Fruit fly (Drosophila melanogaster) whole organism, wandering third instar larva: ENCODE measurements around the gene CG15431.

ENCODE experiments used
- Abd-B ChIP-seq: fragments of >200 bp; optimal IDR thresholded peaks from 2 replicates; lab custom pipeline; 2017; ENCODE audit warnings: missing biosample characterization, missing genetic modification characterization
- CG32264 ChIP-seq: fragments of 200-800 bp; sonication (Bioruptor generic); optimal IDR thresholded peaks from 2 replicates; lab custom pipeline; 2016; ENCODE audit warnings: missing biosample characterization, missing genetic modification characterization
- CG9705 ChIP-seq: fragments of 200-800 bp; sonication (Bioruptor generic); optimal IDR thresholded peaks from 2 replicates; lab custom pipeline; 2018; ENCODE audit warnings: missing biosample characterization, mild to moderate bottlenecking, missing genetic modification characterization
- CrebA ChIP-seq: fragments of 200-800 bp; sonication (Bioruptor generic); optimal IDR thresholded peaks from 2 replicates; lab custom pipeline; 2016; ENCODE audit warnings: missing biosample characterization, mild to moderate bottlenecking, missing genetic modification characterization, borderline replicate concordance
- Dfd ChIP-seq: fragments of >200 bp; optimal IDR thresholded peaks from 2 replicates; lab custom pipeline; 2017; ENCODE audit warnings: missing biosample characterization, missing genetic modification characterization
- Dif ChIP-seq: fragments of 200-275, 200-300 bp; sonication (Bioruptor generic); optimal IDR thresholded peaks from 2 replicates; lab custom pipeline; 2018; ENCODE audit warnings: missing biosample characterization, missing genetic modification characterization; ENCODE audit not compliant: partially characterized antibody
- HLH106 ChIP-seq: fragments of 200-800 bp; optimal IDR thresholded peaks from 3 replicates; lab custom pipeline; 2019; ENCODE audit warnings: missing biosample characterization, mild to moderate bottlenecking, missing genetic modification characterization, moderate library complexity
- Hr78 ChIP-seq: fragments of >200 bp; optimal IDR thresholded peaks from 2 replicates; lab custom pipeline; 2017; ENCODE audit warnings: missing biosample characterization, missing genetic modification characterization
- Hr83 ChIP-seq: fragments of 200-300 bp; sonication (Bioruptor generic); optimal IDR thresholded peaks from 2 replicates; lab custom pipeline; 2016; ENCODE audit warnings: missing biosample characterization, mild to moderate bottlenecking, missing genetic modification characterization, moderate library complexity; ENCODE audit not compliant: poor library complexity, severe bottlenecking
- Mio ChIP-seq: sonication (Bioruptor generic); optimal IDR thresholded peaks from 2 replicates; lab custom pipeline; 2016; ENCODE audit warnings: missing biosample characterization, missing genetic modification characterization
- Myc ChIP-seq: fragments of >200 bp; optimal IDR thresholded peaks from 2 replicates; lab custom pipeline; 2017
- Rel ChIP-seq, 2 experiments: fragments of 200-800 bp; sonication (Bioruptor generic) in 1 of 2; optimal IDR thresholded peaks; 2 replicates in 1 of 2; 3 replicates in 1 of 2; lab custom pipeline; 2016 to 2019; ENCODE audit warnings: mild to moderate bottlenecking in 2 of 2, missing biosample characterization in 2 of 2, missing genetic modification characterization in 2 of 2, moderate library complexity in 1 of 2
- Sp1 ChIP-seq: fragments of 200-800 bp; sonication (Bioruptor generic); optimal IDR thresholded peaks from 3 replicates; lab custom pipeline; 2019; ENCODE audit warnings: missing biosample characterization, mild to moderate bottlenecking, missing genetic modification characterization, moderate library complexity
- Vsx2 ChIP-seq: fragments of 200-300, 225-300 bp; sonication (Bioruptor generic); optimal IDR thresholded peaks from 2 replicates; lab custom pipeline; 2018; ENCODE audit warnings: missing biosample characterization, missing genetic modification characterization; ENCODE audit not compliant: partially characterized antibody
- br ChIP-seq: fragments of 200-800 bp; sonication (Bioruptor generic); optimal IDR thresholded peaks from 2 replicates; lab custom pipeline; 2016; ENCODE audit warnings: missing biosample characterization, missing genetic modification characterization
- brk ChIP-seq: fragments of 200-800 bp; sonication (Bioruptor generic); optimal IDR thresholded peaks from 2 replicates; lab custom pipeline; 2016; ENCODE audit warnings: missing biosample characterization, mild to moderate bottlenecking, missing genetic modification characterization
- ey ChIP-seq: fragments of 200-800 bp; sonication (Bioruptor generic); optimal IDR thresholded peaks from 2 replicates; lab custom pipeline; 2016; ENCODE audit warnings: missing biosample characterization, missing genetic modification characterization
- foxo ChIP-seq, 2 experiments: fragments of 200-800 bp; sonication (Bioruptor generic); optimal IDR thresholded peaks; 2 replicates in 1 of 2; 3 replicates in 1 of 2; lab custom pipeline; 2016 to 2017; ENCODE audit warnings: missing biosample characterization in 2 of 2, missing genetic modification characterization in 2 of 2
- fru ChIP-seq: fragments of 200-800 bp; sonication (Bioruptor generic); optimal IDR thresholded peaks from 3 replicates; lab custom pipeline; 2016; ENCODE audit warnings: missing biosample characterization, mild to moderate bottlenecking, missing genetic modification characterization
- h ChIP-seq: fragments of 200-800 bp; sonication (Bioruptor generic); optimal IDR thresholded peaks from 3 replicates; lab custom pipeline; 2016; ENCODE audit warnings: missing biosample characterization, mild to moderate bottlenecking, missing genetic modification characterization
- jim ChIP-seq: fragments of 175-275, 200-325 bp; sonication (Bioruptor generic); optimal IDR thresholded peaks from 2 replicates; lab custom pipeline; 2016; ENCODE audit warnings: missing biosample characterization, mild to moderate bottlenecking, missing genetic modification characterization
- lola ChIP-seq: fragments of >200 bp; optimal IDR thresholded peaks from 2 replicates; lab custom pipeline; 2017; ENCODE audit warnings: missing biosample characterization, missing genetic modification characterization
- pan ChIP-seq: fragments of >200 bp; optimal IDR thresholded peaks from 2 replicates; lab custom pipeline; 2017
- rgr ChIP-seq: fragments of 200-800 bp; sonication (Bioruptor generic); optimal IDR thresholded peaks from 3 replicates; lab custom pipeline; 2016; ENCODE audit warnings: missing biosample characterization, mild to moderate bottlenecking, missing genetic modification characterization
- sage ChIP-seq: fragments of 200-800 bp; sonication (Bioruptor generic); optimal IDR thresholded peaks from 2 replicates; lab custom pipeline; 2016; ENCODE audit warnings: missing biosample characterization, mild to moderate bottlenecking, missing genetic modification characterization
- sv ChIP-seq: fragments of 200-800 bp; sonication (Bioruptor generic); optimal IDR thresholded peaks from 3 replicates; lab custom pipeline; 2016; ENCODE audit warnings: missing biosample characterization, missing genetic modification characterization
- tai ChIP-seq: sonication (Bioruptor generic); optimal IDR thresholded peaks from 2 replicates; lab custom pipeline; 2016; ENCODE audit warnings: missing biosample characterization, missing genetic modification characterization
- usp ChIP-seq: fragments of >200 bp; optimal IDR thresholded peaks from 2 replicates; lab custom pipeline; 2017; ENCODE audit warnings: missing biosample characterization, missing genetic modification characterization

Gene CG15431

DNA sequence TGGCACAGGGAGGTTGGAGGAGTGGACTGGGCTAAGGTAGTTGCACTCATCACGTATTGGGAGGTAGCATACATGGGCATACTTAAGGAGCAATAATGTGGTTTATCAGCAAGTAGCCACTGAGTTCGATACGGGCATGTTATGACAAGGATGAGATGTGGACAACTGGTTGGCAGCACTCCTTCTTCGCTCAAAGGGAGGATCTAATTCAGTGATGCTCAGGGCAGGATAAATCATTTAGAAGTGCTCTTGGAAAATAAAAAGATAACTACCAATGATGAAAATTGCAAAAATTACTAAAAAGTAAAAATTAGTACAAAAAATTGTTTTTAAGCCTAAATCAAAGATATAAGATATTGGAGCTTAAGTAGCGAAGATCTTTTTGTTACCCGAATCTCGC is 80.2 kb downstream of the CG15431 start:
- TF ChIP-seq br (GFP tag; lab: Kevin White, UChicago) (no peak), ey (GFP tag; lab: Kevin White, UChicago) (peak; percentile 5)

DNA sequence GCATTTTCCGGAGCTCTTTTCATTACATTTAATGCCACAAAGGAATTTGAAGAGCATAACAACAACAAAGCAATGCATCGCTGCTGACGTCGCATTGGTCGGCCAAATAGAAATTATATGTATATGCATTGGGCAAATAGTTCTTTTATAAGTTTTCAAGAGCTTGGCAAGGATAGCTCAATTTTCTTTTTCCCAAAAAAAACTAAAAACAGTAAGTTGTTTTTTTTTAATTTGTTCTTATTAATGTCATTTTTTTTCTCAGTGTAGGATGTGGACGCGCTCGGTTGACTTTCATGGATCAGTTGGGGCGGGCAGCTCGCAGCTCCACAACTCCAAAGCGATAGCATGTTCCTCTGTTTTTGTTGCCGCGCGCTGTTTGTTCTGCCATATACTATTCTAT is 81.9 kb downstream of the CG15431 start:
- TF ChIP-seq Sp1 (GFP tag; lab: Kevin White, UChicago), result no peak
- no peak for TF ChIP-seq CG32264
- no peak for TF ChIP-seq Myc (lab: Kevin White, UChicago)
- no peak for TF ChIP-seq Rel (GFP tag; optimal IDR thresholded peaks at IDR 0.05; lab: Kevin White, UChicago)
- no peak for TF ChIP-seq Rel (tag; optimal IDR thresholded peaks at IDR 0.05; lab: Kevin White, UChicago)
- no peak for TF ChIP-seq h (GFP tag; lab: Kevin White, UChicago)
- TF ChIP-seq Vsx2 (GFP tag; lab: Kevin White, UChicago), result no peak
- no peak for TF ChIP-seq sage (GFP tag; lab: Kevin White, UChicago)
- TF ChIP-seq CG9705 (GFP tag; lab: Kevin White, UChicago), result no peak
- TF ChIP-seq foxo (GFP tag; optimal IDR thresholded peaks at IDR 0.05; lab: Kevin White, UChicago), result no peak
- TF ChIP-seq CrebA (GFP tag; lab: Kevin White, UChicago), result no peak
- no peak for TF ChIP-seq Mio (GFP tag; lab: Kevin White, UChicago)
- TF ChIP-seq Hr83 (GFP tag; lab: Kevin White, UChicago), result no peak
- TF ChIP-seq tai (GFP tag; lab: Kevin White, UChicago), result no peak
- TF ChIP-seq Dif (GFP tag; lab: Kevin White, UChicago), result no peak
- no peak for TF ChIP-seq Dfd (GFP tag; lab: Kevin White, UChicago)
- no peak for TF ChIP-seq jim
- no peak for TF ChIP-seq sv

DNA sequence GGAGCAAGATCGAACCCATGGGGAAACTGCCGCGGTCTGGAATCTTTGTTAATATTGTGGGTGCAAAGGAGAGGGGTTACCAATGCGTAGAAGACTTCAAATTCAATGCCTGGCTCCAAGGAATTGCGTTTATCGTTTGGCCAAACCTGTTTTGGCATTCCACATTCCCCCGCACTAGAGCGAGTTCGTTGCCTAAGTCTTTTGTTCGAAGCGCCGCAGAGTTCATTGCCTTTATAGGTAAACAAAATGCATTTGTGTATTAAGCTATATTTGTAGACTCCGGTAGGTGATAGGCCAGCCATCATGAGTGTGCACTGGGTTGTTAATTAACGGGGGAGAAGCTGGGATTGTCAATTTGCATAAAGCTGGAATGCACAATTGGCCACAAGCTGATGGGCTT is 86.0 kb downstream of the CG15431 start:
- TF ChIP-seq Mio (GFP tag; lab: Kevin White, UChicago) (no peak), Sp1 (GFP tag; lab: Kevin White, UChicago) (no peak), Abd-B (GFP tag; lab: Kevin White, UChicago) (no peak), fru (no peak), HLH106 (tag; lab: Kevin White, UChicago) (no peak), Dfd (GFP tag; lab: Kevin White, UChicago) (no peak), brk (GFP tag; lab: Kevin White, UChicago) (no peak), lola (GFP tag; lab: Kevin White, UChicago) (no peak), usp (no peak), ey (GFP tag; lab: Kevin White, UChicago) (no peak), Hr78 (GFP tag; lab: Kevin White, UChicago) (no peak), pan (no peak), CG32264 (no peak), Hr83 (GFP tag; lab: Kevin White, UChicago) (no peak), rgr (GFP tag; lab: Kevin White, UChicago) (no peak)
